Fruit fly (Drosophila melanogaster) whole organism, embryonic: Measurements from ENCODE around the gene JIL-1.

Source experiments
- Ada2b ChIP-seq: fragments of 200-800 bp; sonication (Bioruptor generic); IDR thresholded peaks from 2 replicates; pipeline ENCODE4 v1.3.6; 2022; ENCODE audit warnings: missing biosample characterization, missing genetic modification characterization
- Aef1 ChIP-seq: fragments of 200-800 bp; sonication (Bioruptor generic); IDR thresholded peaks from 3 replicates; pipeline ENCODE4 v1.3.6; 2022; ENCODE audit warnings: missing biosample characterization, missing genetic modification characterization
- Atf3 ChIP-seq: fragments of 200-800 bp; sonication (Bioruptor generic); optimal IDR thresholded peaks from 3 replicates; lab custom pipeline; 2016; ENCODE audit warnings: missing biosample characterization, missing genetic modification characterization
- Awh ChIP-seq: fragments of 200-800 bp; sonication (Bioruptor generic); IDR thresholded peaks from 2 replicates; pipeline ENCODE4, ENCODE4 v1.3.6; 2022; ENCODE audit warnings: missing biosample characterization, missing genetic modification characterization
- BtbVII ChIP-seq: fragments of 200-800 bp; sonication (Bioruptor generic); optimal IDR thresholded peaks from 3 replicates; lab custom pipeline; 2017; ENCODE audit warnings: missing biosample characterization, mild to moderate bottlenecking, missing genetic modification characterization
- CG10209 ChIP-seq: fragments of 200-800 bp; sonication (Bioruptor generic); optimal IDR thresholded peaks from 3 replicates; lab custom pipeline; 2017; ENCODE audit warnings: missing biosample characterization, mild to moderate bottlenecking, missing genetic modification characterization, missing genetic modification reagents
- CG11723 ChIP-seq: fragments of 200-800 bp; sonication (Bioruptor generic); optimal IDR thresholded peaks from 2 replicates; lab custom pipeline; 2017; ENCODE audit warnings: missing biosample characterization, mild to moderate bottlenecking, missing genetic modification characterization
- CG12659 ChIP-seq: fragments of 200-800 bp; sonication (Bioruptor generic); optimal IDR thresholded peaks from 3 replicates; lab custom pipeline; 2017; ENCODE audit warnings: mild to moderate bottlenecking, missing biosample characterization, missing genetic modification reagents, missing genetic modification characterization
- CG12942 ChIP-seq: fragments of 200-800 bp; sonication (Bioruptor generic); optimal IDR thresholded peaks from 3 replicates; lab custom pipeline; 2016; ENCODE audit warnings: missing biosample characterization, missing genetic modification characterization
- CG13894 ChIP-seq: fragments of 200-800 bp; sonication (Bioruptor generic); optimal IDR thresholded peaks from 3 replicates; lab custom pipeline; 2018; ENCODE audit warnings: missing biosample characterization, mild to moderate bottlenecking, missing genetic modification characterization, moderate library complexity
- CG14014 ChIP-seq: fragments of 200-800 bp; sonication (Bioruptor generic); IDR thresholded peaks from 2 replicates; pipeline ENCODE4 v1.3.6; 2022; ENCODE audit warnings: missing biosample characterization, missing genetic modification characterization
- CG14050 ChIP-seq: fragments of 200-800 bp; sonication (Bioruptor generic); IDR thresholded peaks from 3 replicates; pipeline ENCODE4 v1.3.6; 2022; ENCODE audit warnings: missing biosample characterization, missing genetic modification characterization
- CG15011 ChIP-seq: fragments of 200-800 bp; sonication (Bioruptor generic); optimal IDR thresholded peaks from 3 replicates; lab custom pipeline; 2018; ENCODE audit warnings: missing biosample characterization, mild to moderate bottlenecking, missing genetic modification characterization
- CG16779 ChIP-seq: fragments of 200-800 bp; sonication (Bioruptor generic); IDR thresholded peaks from 2 replicates; pipeline ENCODE4 v1.3.6; 2022; ENCODE audit warnings: missing biosample characterization, missing genetic modification characterization
- CG17568 ChIP-seq: fragments of 200-800 bp; sonication (Bioruptor generic); optimal IDR thresholded peaks from 2 replicates; lab custom pipeline; 2018; ENCODE audit warnings: missing biosample characterization, mild to moderate bottlenecking, missing genetic modification characterization, moderate library complexity
- CG17912 ChIP-seq: fragments of 200-800 bp; sonication (Bioruptor generic); optimal IDR thresholded peaks from 2 replicates; lab custom pipeline; 2018; ENCODE audit warnings: missing biosample characterization, mild to moderate bottlenecking, missing genetic modification characterization
- CG2120 ChIP-seq: fragments of 200-800 bp; sonication (Bioruptor generic); optimal IDR thresholded peaks from 3 replicates; lab custom pipeline; 2016; ENCODE audit warnings: missing biosample characterization, missing genetic modification characterization
- CG30431 ChIP-seq: fragments of 200-800 bp; sonication (Bioruptor generic); optimal IDR thresholded peaks from 2 replicates; lab custom pipeline; 2017; ENCODE audit warnings: missing biosample characterization, missing genetic modification characterization
- CG31365 ChIP-seq: fragments of 200-800 bp; sonication (Bioruptor generic); optimal IDR thresholded peaks from 2 replicates; lab custom pipeline; 2018; ENCODE audit warnings: missing biosample characterization, mild to moderate bottlenecking, missing genetic modification characterization
- CG5180 ChIP-seq: fragments of 200-800 bp; sonication (Bioruptor generic); optimal IDR thresholded peaks from 3 replicates; lab custom pipeline; 2017; ENCODE audit warnings: missing biosample characterization, missing genetic modification characterization, mild to moderate bottlenecking, moderate library complexity, missing genetic modification reagents
- CG6813 ChIP-seq: fragments of 200-800 bp; sonication (Bioruptor generic); optimal IDR thresholded peaks from 2 replicates; lab custom pipeline; 2017; ENCODE audit warnings: missing biosample characterization, missing genetic modification characterization, mild to moderate bottlenecking, moderate library complexity, missing genetic modification reagents
- CG8290 ChIP-seq, 3 experiments: fragments of 200-800 bp; sonication (Bioruptor generic); optimal IDR thresholded peaks; 2 replicates each; lab custom pipeline; 2016 to 2019; ENCODE audit warnings: missing biosample characterization in 3 of 3, missing genetic modification characterization in 3 of 3, mild to moderate bottlenecking in 2 of 3, moderate library complexity in 1 of 3
- Drgx ChIP-seq: fragments of 200-800 bp; sonication (Bioruptor generic); IDR thresholded peaks from 2 replicates; pipeline ENCODE4 v1.3.6; 2022; ENCODE audit warnings: missing biosample characterization, missing genetic modification characterization
- Ets65A ChIP-seq: fragments of 200-800 bp; sonication (Bioruptor generic); peaks from one replicate; lab custom pipeline; 2016; ENCODE audit warnings: missing biosample characterization, missing genetic modification characterization
- Fer3 ChIP-seq: fragments of 200-800 bp; sonication (Bioruptor generic); optimal IDR thresholded peaks from 2 replicates; lab custom pipeline; 2018; ENCODE audit warnings: missing biosample characterization, mild to moderate bottlenecking, missing genetic modification characterization, moderate library complexity
- Optix ChIP-seq: fragments of 200-800 bp; sonication (Bioruptor generic); IDR thresholded peaks from 3 replicates; pipeline ENCODE4 v1.3.6; 2022; ENCODE audit warnings: missing biosample characterization, missing genetic modification characterization
- ab ChIP-seq: fragments of 200-800 bp; sonication (Bioruptor generic); optimal IDR thresholded peaks from 2 replicates; lab custom pipeline; 2016; ENCODE audit warnings: missing biosample characterization, missing genetic modification characterization
- caup ChIP-seq: fragments of 200-800 bp; sonication (Bioruptor generic); optimal IDR thresholded peaks from 3 replicates; lab custom pipeline; 2017; ENCODE audit warnings: missing biosample characterization, mild to moderate bottlenecking, missing genetic modification characterization, moderate library complexity; ENCODE audit not compliant: severe bottlenecking
- ci ChIP-seq: fragments of 200-800 bp; sonication (Bioruptor generic); IDR thresholded peaks from 3 replicates; pipeline ENCODE4 v1.3.6; 2022; ENCODE audit warnings: missing biosample characterization, missing genetic modification characterization
- cwo ChIP-seq: fragments of 200-800 bp; sonication (Bioruptor generic); optimal IDR thresholded peaks from 3 replicates; lab custom pipeline; 2017; ENCODE audit warnings: missing biosample characterization, missing genetic modification characterization, mild to moderate bottlenecking, moderate library complexity, missing genetic modification reagents
- dan ChIP-seq: fragments of 200-800 bp; sonication (Bioruptor generic); IDR thresholded peaks from 2 replicates; pipeline ENCODE4 v1.3.6; 2022; ENCODE audit warnings: missing biosample characterization, missing genetic modification characterization
- dati ChIP-seq: fragments of 200-800 bp; sonication (Bioruptor generic); IDR thresholded peaks from 2 replicates; pipeline ENCODE4 v1.3.6; 2022; ENCODE audit warnings: missing biosample characterization, missing genetic modification characterization
- dmrt11E ChIP-seq: fragments of 200-800 bp; sonication (Bioruptor generic); optimal IDR thresholded peaks from 3 replicates; lab custom pipeline; 2018; ENCODE audit warnings: missing biosample characterization, mild to moderate bottlenecking, missing genetic modification characterization, moderate library complexity
- dmrt99B ChIP-seq: fragments of 200-800 bp; sonication (Bioruptor generic); optimal IDR thresholded peaks from 2 replicates; lab custom pipeline; 2018; ENCODE audit warnings: missing biosample characterization, mild to moderate bottlenecking, missing genetic modification characterization, moderate library complexity
- emc ChIP-seq: fragments of 200-800 bp; sonication (Bioruptor generic); optimal IDR thresholded peaks from 2 replicates; lab custom pipeline; 2016; ENCODE audit warnings: missing biosample characterization, missing genetic modification characterization
- eyg ChIP-seq: fragments of 200-800 bp; sonication (Bioruptor generic); optimal IDR thresholded peaks from 3 replicates; lab custom pipeline; 2016; ENCODE audit warnings: missing biosample characterization, missing genetic modification characterization
- fd3F ChIP-seq: fragments of 200-800 bp; sonication (Bioruptor generic); optimal IDR thresholded peaks from 2 replicates; lab custom pipeline; 2018; ENCODE audit warnings: missing biosample characterization, mild to moderate bottlenecking, missing genetic modification characterization, moderate library complexity
- gfzf ChIP-seq: fragments of 200-800 bp; sonication (Bioruptor generic); optimal IDR thresholded peaks from 2 replicates; lab custom pipeline; 2016; ENCODE audit warnings: missing biosample characterization, mild to moderate bottlenecking, missing genetic modification characterization, moderate library complexity
- grau ChIP-seq: fragments of 200-800 bp; optimal IDR thresholded peaks from 3 replicates; lab custom pipeline; 2019; ENCODE audit warnings: missing biosample characterization, mild to moderate bottlenecking, missing genetic modification characterization, moderate library complexity
- hb ChIP-seq: fragments of 200-800 bp; sonication (Bioruptor generic); IDR thresholded peaks from 3 replicates; pipeline ENCODE4 v1.3.6; 2022; ENCODE audit warnings: missing biosample characterization, missing genetic modification characterization; ENCODE audit not compliant: partially characterized antibody
- pfk ChIP-seq: fragments of 200-800 bp; sonication (Bioruptor generic); optimal IDR thresholded peaks from 2 replicates; lab custom pipeline; 2018; ENCODE audit warnings: missing biosample characterization, mild to moderate bottlenecking, missing genetic modification characterization, moderate library complexity
- stwl ChIP-seq: fragments of 200-800 bp; sonication (Bioruptor generic); optimal IDR thresholded peaks from 3 replicates; lab custom pipeline; 2018; ENCODE audit warnings: missing biosample characterization, mild to moderate bottlenecking, missing genetic modification characterization, moderate library complexity
- sug ChIP-seq: fragments of 200-800 bp; optimal IDR thresholded peaks from 2 replicates; lab custom pipeline; 2019; ENCODE audit warnings: missing biosample characterization, mild to moderate bottlenecking, missing genetic modification characterization, moderate library complexity
- tio ChIP-seq: fragments of 200-800 bp; sonication (Bioruptor generic); optimal IDR thresholded peaks from 2 replicates; lab custom pipeline; 2017; ENCODE audit warnings: missing biosample characterization, missing genetic modification characterization, inconsistent platforms

Gene JIL-1

DNA sequence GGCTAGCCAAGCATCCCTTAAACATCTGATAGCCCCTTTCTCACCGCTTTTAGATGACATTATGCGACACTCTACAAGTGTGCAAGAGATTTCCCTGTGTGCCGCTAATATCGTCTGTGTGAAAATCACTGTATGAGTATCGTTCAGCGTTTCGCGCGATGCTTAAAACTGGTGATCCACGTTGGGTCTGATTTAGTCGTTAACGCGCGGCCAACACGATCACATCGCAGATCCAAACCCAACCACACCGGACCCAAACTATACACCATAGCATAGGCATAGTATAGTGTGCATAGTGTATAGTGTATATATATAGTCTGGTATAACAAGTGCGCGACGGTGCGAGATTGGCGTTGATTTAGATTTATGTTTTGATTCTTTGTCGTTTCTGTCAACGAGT lies 39.1 kb downstream of the JIL-1 start, which contains the start of gene CG7888 (continued):
- no peak for TF ChIP-seq dati (GFP tag; lab: Robert Waterston, UW)
- TF ChIP-seq dmrt11E (tag; lab: Kevin White, UChicago) = no peak
- TF ChIP-seq stwl (tag; lab: Kevin White, UChicago) = no peak
- TF ChIP-seq emc (GFP tag; lab: Kevin White, UChicago) = no peak
- no peak for TF ChIP-seq CG30431 (GFP tag; lab: Kevin White, UChicago)
- no peak for TF ChIP-seq ab (GFP tag; lab: Kevin White, UChicago)
- no peak for TF ChIP-seq dan
- no peak for TF ChIP-seq Ada2b (GFP tag; lab: Robert Waterston, UW)
- TF ChIP-seq Atf3 (GFP tag; lab: Kevin White, UChicago) = no peak
- no peak for TF ChIP-seq CG8290 (GFP tag; optimal IDR thresholded peaks at IDR 0.05; lab: Kevin White, UChicago)
- TF ChIP-seq CG8290 (tag; optimal IDR thresholded peaks at IDR 0.05; lab: Kevin White, UChicago) = peak in 1 of 2 experiments; percentile 46
- no peak for TF ChIP-seq tio (GFP tag; lab: Kevin White, UChicago)
- no peak for TF ChIP-seq Drgx (GFP tag; lab: Robert Waterston, UW)
- TF ChIP-seq caup = no peak

- TF ChIP-seq Ets65A (GFP tag; lab: Kevin White, UChicago) = peak; percentile 91
- TF ChIP-seq ci (GFP tag; lab: Robert Waterston, UW) = no peak
- peak; percentile 57; the same call in 1 of the 2 replicates for TF ChIP-seq Drgx (GFP tag; lab: Robert Waterston, UW)
Observed at dm6 chr3L:11052760-11053259, 40.2 kb downstream of the JIL-1 start.

dm6 chr3L:11051271-11051670 lies 41.7 kb downstream of the JIL-1 start, which contains the start of gene CG43693:
Gene CG43693, minus strand, starts transcription at chr3L:11051371.
- TF ChIP-seq CG14050 (GFP tag; lab: Robert Waterston, UW) (no peak), CG11723 (GFP tag; lab: Kevin White, UChicago) (no peak), CG12942 (GFP tag; lab: Kevin White, UChicago) (no peak), hb (GFP tag; lab: Robert Waterston, UW) (0 out of 3 replicates have a peak, but pooled peaks have one; percentile 41)
- TF ChIP-seq, all 482 proteins: peak for 1

dm6 chr3L:11049414-11049813 lies 43.6 kb downstream of the JIL-1 start:
- TF ChIP-seq CG12659 (GFP tag; lab: Kevin White, UChicago) (peak; percentile 24), Aef1 (GFP tag; lab: Robert Waterston, UW) (no peak), sug (tag; lab: Kevin White, UChicago) (peak; percentile 60), CG17912 (peak; percentile 18), BtbVII (peak; percentile 38), gfzf (GFP tag; lab: Kevin White, UChicago) (no peak), fd3F (GFP tag; lab: Kevin White, UChicago) (peak; percentile 18), ci (GFP tag; lab: Robert Waterston, UW) (peak; percentile 36; the same call in 1 of the 3 replicates), CG31365 (tag; lab: Kevin White, UChicago) (peak; percentile 51), dmrt99B (tag; lab: Kevin White, UChicago) (peak; percentile 5), CG14014 (peak; percentile 13; the same call in 1 of the 2 replicates), grau (peak; percentile 5), CG5180 (GFP tag; lab: Kevin White, UChicago) (peak; percentile 51), eyg (GFP tag; lab: Kevin White, UChicago) (peak; percentile 4), pfk (GFP tag; lab: Kevin White, UChicago) (peak; percentile 28), CG16779 (GFP tag; lab: Robert Waterston, UW) (peak; percentile 59; the same call in 1 of the 2 replicates), CG13894 (tag; lab: Kevin White, UChicago) (peak; percentile 54), CG2120 (GFP tag; lab: Kevin White, UChicago) (peak; percentile 11), CG17568 (GFP tag; lab: Kevin White, UChicago) (peak; percentile 27), Optix (GFP tag; lab: Robert Waterston, UW) (no peak), Awh (peak; percentile 23; the same call in 1 of the 2 replicates), CG15011 (GFP tag; lab: Kevin White, UChicago) (peak; percentile 32), CG10209 (GFP tag; lab: Kevin White, UChicago) (peak; percentile 29), cwo (GFP tag; lab: Kevin White, UChicago) (peak; percentile 8), CG6813 (GFP tag; lab: Kevin White, UChicago) (peak; percentile 61), Fer3 (tag; lab: Kevin White, UChicago) (peak; percentile 31)
